Fruit fly (Drosophila melanogaster) whole organism, embryonic: ENCODE results near the gene CG10337.

Source experiments
- CG12942 ChIP-seq: fragments of 200-800 bp; sonication (Bioruptor generic); optimal IDR thresholded peaks from 3 replicates; lab custom pipeline; 2016; ENCODE audit warnings: missing biosample characterization, missing genetic modification characterization
- CG13424 ChIP-seq: fragments of 200-800 bp; sonication (Bioruptor generic); optimal IDR thresholded peaks from 2 replicates; lab custom pipeline; 2019; ENCODE audit warnings: missing biosample characterization, mild to moderate bottlenecking, missing genetic modification characterization, moderate library complexity
- CG2678 ChIP-seq: fragments of 200-800 bp; sonication (Bioruptor generic); optimal IDR thresholded peaks from 3 replicates; lab custom pipeline; 2019; ENCODE audit warnings: missing biosample characterization, mild to moderate bottlenecking, missing genetic modification characterization, moderate library complexity
- CG31388 ChIP-seq: fragments of 200-800 bp; sonication (Bioruptor generic); optimal IDR thresholded peaks from 2 replicates; lab custom pipeline; 2016; ENCODE audit warnings: missing biosample characterization, missing genetic modification characterization
- CG7357 ChIP-seq: fragments of 200-800 bp; sonication (Bioruptor generic); IDR thresholded peaks from 3 replicates; pipeline ENCODE4 v1.3.6; 2022; ENCODE audit warnings: missing biosample characterization, missing genetic modification characterization
- Deaf1 ChIP-seq: fragments of 200-800 bp; optimal IDR thresholded peaks from 3 replicates; lab custom pipeline; 2019; ENCODE audit warnings: missing biosample characterization, mild to moderate bottlenecking, missing genetic modification characterization, moderate library complexity
- HLHmδ ChIP-seq: fragments of 200-800 bp; sonication (Bioruptor generic); optimal IDR thresholded peaks from 2 replicates; lab custom pipeline; 2018; ENCODE audit warnings: missing biosample characterization, mild to moderate bottlenecking, missing genetic modification characterization, moderate library complexity
- Hr51 ChIP-seq, 2 experiments: fragments of 200-800 bp; sonication (Bioruptor generic); optimal IDR thresholded peaks; 2 replicates in 1 of 2; 3 replicates in 1 of 2; lab custom pipeline; 2016 to 2018; ENCODE audit warnings: missing biosample characterization in 2 of 2, missing genetic modification characterization in 2 of 2, mild to moderate bottlenecking in 1 of 2, moderate library complexity in 1 of 2
- Sry-β ChIP-seq: fragments of 200-800 bp; sonication (Bioruptor generic); optimal IDR thresholded peaks from 2 replicates; lab custom pipeline; 2018; ENCODE audit warnings: missing biosample characterization, mild to moderate bottlenecking, missing genetic modification characterization, moderate library complexity
- ato ChIP-seq: fragments of 200-800 bp; sonication (Bioruptor generic); IDR thresholded peaks from 2 replicates; pipeline ENCODE4 v1.3.6; 2022; ENCODE audit warnings: missing biosample characterization, missing genetic modification characterization; ENCODE audit not compliant: partially characterized antibody
- sug ChIP-seq: fragments of 200-800 bp; optimal IDR thresholded peaks from 2 replicates; lab custom pipeline; 2019; ENCODE audit warnings: missing biosample characterization, mild to moderate bottlenecking, missing genetic modification characterization, moderate library complexity

DNA sequence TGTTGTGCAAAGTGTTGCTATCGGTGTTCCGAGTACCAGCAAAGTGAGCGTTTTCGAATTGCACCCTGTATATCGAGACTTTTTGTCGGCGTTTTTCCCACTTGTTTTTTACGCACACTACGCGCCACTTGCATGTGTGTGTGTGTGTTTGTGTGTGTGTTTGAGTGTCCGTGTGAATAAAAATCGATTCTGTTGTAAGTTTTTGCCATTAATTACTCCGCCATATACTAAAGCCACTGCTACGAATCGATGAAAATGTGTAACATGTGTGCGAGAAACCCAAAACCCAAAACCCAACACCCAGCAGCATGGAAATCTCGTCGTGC lies 40.5 kb upstream of the CG10337 start:
- no peak for TF ChIP-seq Sry-β (GFP tag; lab: Kevin White, UChicago)
- no peak for TF ChIP-seq sug (tag; lab: Kevin White, UChicago)
- TF ChIP-seq CG7357 (GFP tag; lab: Robert Waterston, UW) = no peak
- no peak for TF ChIP-seq ato (GFP tag; lab: Robert Waterston, UW)
- no peak for TF ChIP-seq HLHmδ (GFP tag; lab: Kevin White, UChicago)
- TF ChIP-seq Deaf1 = no peak
- TF ChIP-seq CG12942 (GFP tag; lab: Kevin White, UChicago) = no peak
- TF ChIP-seq CG13424 (tag; lab: Kevin White, UChicago) = no peak
- no peak for TF ChIP-seq CG31388 (GFP tag; lab: Kevin White, UChicago)
- no peak for TF ChIP-seq Hr51 (GFP tag; optimal IDR thresholded peaks at IDR 0.05; lab: Kevin White, UChicago)
- TF ChIP-seq CG2678 (tag; lab: Kevin White, UChicago) = no peak
